Fruit fly (Drosophila melanogaster) whole organism, pupa: ENCODE results near the gene CG13311.
A peak's percentile ranks its signal among the peaks of the same experiment; 100 is the strongest.

Source experiments
- CG10348 ChIP-seq: fragments of 200-800 bp; sonication (Bioruptor generic); IDR thresholded peaks from 2 replicates; pipeline ENCODE4 v1.3.6; 2022; ENCODE audit warnings: missing biosample characterization, missing genetic modification characterization
- CG12605 ChIP-seq: fragments of 200-800 bp; sonication (Bioruptor generic); IDR thresholded peaks from 2 replicates; pipeline ENCODE4 v1.3.6; 2022; ENCODE audit warnings: missing biosample characterization, missing genetic modification characterization
- CG14655 ChIP-seq: fragments of 200-800 bp; sonication (Bioruptor generic); optimal IDR thresholded peaks from 3 replicates; lab custom pipeline; 2017; ENCODE audit warnings: mild to moderate bottlenecking, missing biosample characterization, missing genetic modification reagents, missing genetic modification characterization
- CG15710 ChIP-seq: fragments of 200-800 bp; sonication (Bioruptor generic); optimal IDR thresholded peaks from 2 replicates; lab custom pipeline; 2018; ENCODE audit warnings: missing biosample characterization, mild to moderate bottlenecking, missing genetic modification characterization, moderate library complexity
- CG17806 ChIP-seq: fragments of 200-800 bp; sonication (Bioruptor generic); optimal IDR thresholded peaks from 2 replicates; lab custom pipeline; 2018; ENCODE audit warnings: missing biosample characterization, mild to moderate bottlenecking, missing genetic modification characterization, moderate library complexity
- CG32121 ChIP-seq: fragments of 200-800 bp; sonication (Bioruptor generic); IDR thresholded peaks from 2 replicates; pipeline ENCODE4 v1.3.6; 2022; ENCODE audit warnings: missing biosample characterization, missing genetic modification characterization
- CG34367 ChIP-seq: fragments of 200-800 bp; sonication (Bioruptor generic); optimal IDR thresholded peaks from 2 replicates; lab custom pipeline; 2018; ENCODE audit warnings: missing biosample characterization, mild to moderate bottlenecking, missing genetic modification characterization
- CG4496 ChIP-seq: fragments of 200-800 bp; sonication (Bioruptor generic); IDR thresholded peaks from 3 replicates; pipeline ENCODE4 v1.3.6; 2022; ENCODE audit warnings: missing biosample characterization, missing genetic modification characterization
- D1 ChIP-seq: fragments of 200-800 bp; sonication (Bioruptor generic); optimal IDR thresholded peaks from 2 replicates; lab custom pipeline; 2018; ENCODE audit warnings: missing biosample characterization, mild to moderate bottlenecking, missing genetic modification characterization, moderate library complexity
- EcR ChIP-seq: fragments of 200-800 bp; sonication (Bioruptor generic); optimal IDR thresholded peaks from 3 replicates; lab custom pipeline; 2019; ENCODE audit warnings: missing biosample characterization, missing genetic modification characterization, mild to moderate bottlenecking, moderate library complexity, missing genetic modification reagents
- Pif1A ChIP-seq: fragments of 200-800 bp; sonication (Bioruptor generic); optimal IDR thresholded peaks from 3 replicates; lab custom pipeline; 2016; ENCODE audit warnings: missing biosample characterization, missing genetic modification characterization
- fd96Ca ChIP-seq: fragments of 200-800 bp; sonication (Bioruptor generic); IDR thresholded peaks from 3 replicates; pipeline ENCODE4 v1.3.6; 2022; ENCODE audit warnings: missing biosample characterization, missing genetic modification characterization
- gl ChIP-seq: fragments of 200-800 bp; sonication (Bioruptor generic); optimal IDR thresholded peaks from 2 replicates; lab custom pipeline; 2018; ENCODE audit warnings: missing biosample characterization, mild to moderate bottlenecking, missing genetic modification characterization

- TF ChIP-seq CG4496 (no peak), CG14655 (GFP tag; lab: Kevin White, UChicago) (peak; percentile 3), CG10348 (GFP tag; lab: Robert Waterston, UW) (no peak), CG15710 (no peak), EcR (GFP tag; lab: Kevin White, UChicago) (no peak), CG17806 (tag; lab: Kevin White, UChicago) (no peak), Pif1A (GFP tag; lab: Kevin White, UChicago) (no peak), D1 (tag; lab: Kevin White, UChicago) (no peak), CG34367 (no peak), gl (tag; lab: Kevin White, UChicago) (no peak), CG12605 (peak; percentile 50; the same call in 1 of the 2 replicates), CG32121 (GFP tag; lab: Robert Waterston, UW) (peak; percentile 30; the same call in 1 of the 2 replicates), fd96Ca (GFP tag; lab: Robert Waterston, UW) (no peak)
Observed at dm6 chr3L:8753592-8753991, 48.4 kb downstream of the CG13311 start, which contains the start of gene Fhos.
